Fruit fly (Drosophila melanogaster) whole organism, embryonic: Measurements from ENCODE around the gene CG10621.

ENCODE experiments used
- Abd-B ChIP-seq: fragments of 200-800 bp; sonication (Bioruptor generic); optimal IDR thresholded peaks from 2 replicates; lab custom pipeline; 2018; ENCODE audit warnings: missing biosample characterization, mild to moderate bottlenecking, missing genetic modification characterization, moderate library complexity
- Bteb2 ChIP-seq: fragments of 200-800 bp; sonication (Bioruptor generic); optimal IDR thresholded peaks from 2 replicates; lab custom pipeline; 2016; ENCODE audit warnings: missing biosample characterization, missing genetic modification characterization
- CG10543 ChIP-seq: fragments of 200-800 bp; sonication (Bioruptor generic); optimal IDR thresholded peaks from 3 replicates; lab custom pipeline; 2017; ENCODE audit warnings: missing biosample characterization, mild to moderate bottlenecking, missing genetic modification characterization, moderate library complexity
- CG11085 ChIP-seq: fragments of 200-800 bp; sonication (Bioruptor generic); IDR thresholded peaks from 2 replicates; pipeline ENCODE4 v1.3.6; 2022; ENCODE audit warnings: missing biosample characterization, missing genetic modification characterization
- CG11398 ChIP-seq: fragments of 200-800 bp; sonication (Bioruptor generic); optimal IDR thresholded peaks from 2 replicates; lab custom pipeline; 2016; ENCODE audit warnings: missing biosample characterization, missing genetic modification characterization
- CG11696 ChIP-seq: fragments of 200-800 bp; sonication (Bioruptor generic); IDR thresholded peaks from 2 replicates; pipeline ENCODE4 v1.3.6; 2022; ENCODE audit warnings: missing biosample characterization, missing genetic modification characterization
- CG13624 ChIP-seq: fragments of 200-800 bp; sonication (Bioruptor generic); optimal IDR thresholded peaks from 2 replicates; lab custom pipeline; 2016; ENCODE audit warnings: missing biosample characterization, missing genetic modification characterization
- CG13894 ChIP-seq: fragments of 200-800 bp; sonication (Bioruptor generic); optimal IDR thresholded peaks from 3 replicates; lab custom pipeline; 2018; ENCODE audit warnings: missing biosample characterization, mild to moderate bottlenecking, missing genetic modification characterization, moderate library complexity
- CG14860 ChIP-seq: fragments of 200-800 bp; sonication (Bioruptor generic); IDR thresholded peaks from 3 replicates; pipeline ENCODE4 v1.3.6; 2022; ENCODE audit warnings: missing biosample characterization, missing genetic modification characterization; ENCODE audit not compliant: partially characterized antibody
- CG15696 ChIP-seq: fragments of 200-800 bp; sonication (Bioruptor generic); optimal IDR thresholded peaks from 2 replicates; lab custom pipeline; 2019; ENCODE audit warnings: missing biosample characterization, mild to moderate bottlenecking, missing genetic modification characterization, moderate library complexity
- CG17186 ChIP-seq: fragments of 200-800 bp; sonication (Bioruptor generic); optimal IDR thresholded peaks from 3 replicates; lab custom pipeline; 2017; ENCODE audit warnings: missing biosample characterization, missing genetic modification reagents, missing genetic modification characterization
- CG1792 ChIP-seq: fragments of 200-800 bp; sonication (Bioruptor generic); optimal IDR thresholded peaks from 2 replicates; lab custom pipeline; 2016; ENCODE audit warnings: missing biosample characterization, missing genetic modification characterization
- CG30020 ChIP-seq: fragments of 200-800 bp; optimal IDR thresholded peaks from 2 replicates; lab custom pipeline; 2019; ENCODE audit warnings: missing biosample characterization, mild to moderate bottlenecking, missing genetic modification characterization, moderate library complexity
- CG31224 ChIP-seq: fragments of 200-800 bp; sonication (Bioruptor generic); IDR thresholded peaks from 2 replicates; pipeline ENCODE4 v1.3.6; 2022; ENCODE audit warnings: missing biosample characterization, missing genetic modification characterization
- CG34376 ChIP-seq: fragments of 200-800 bp; sonication (Bioruptor generic); optimal IDR thresholded peaks from 2 replicates; lab custom pipeline; 2018; ENCODE audit warnings: missing biosample characterization, mild to moderate bottlenecking, missing genetic modification characterization
- CG6791 ChIP-seq: fragments of 200-800 bp; sonication (Bioruptor generic); IDR thresholded peaks from 3 replicates; pipeline ENCODE4 v1.3.6; 2022; ENCODE audit warnings: missing biosample characterization, missing genetic modification characterization; ENCODE audit not compliant: partially characterized antibody
- CG7556 ChIP-seq: fragments of 200-800 bp; sonication (Bioruptor generic); optimal IDR thresholded peaks from 2 replicates; lab custom pipeline; 2017; ENCODE audit warnings: missing biosample characterization, mild to moderate bottlenecking, missing genetic modification characterization
- CG7745 ChIP-seq: fragments of 200-800 bp; sonication (Bioruptor generic); optimal IDR thresholded peaks from 2 replicates; lab custom pipeline; 2018; ENCODE audit warnings: missing biosample characterization, mild to moderate bottlenecking, missing genetic modification characterization, moderate library complexity
- CG9727 ChIP-seq: fragments of 200-800 bp; sonication (Bioruptor generic); optimal IDR thresholded peaks from 3 replicates; lab custom pipeline; 2017; ENCODE audit warnings: missing biosample characterization, mild to moderate bottlenecking, missing genetic modification characterization
- CG9817 ChIP-seq: fragments of 200-800 bp; sonication (Bioruptor generic); optimal IDR thresholded peaks from 2 replicates; lab custom pipeline; 2018; ENCODE audit warnings: missing biosample characterization, mild to moderate bottlenecking, missing genetic modification characterization, moderate library complexity
- CG9876 ChIP-seq: fragments of 200-800 bp; sonication (Bioruptor generic); optimal IDR thresholded peaks from 2 replicates; lab custom pipeline; 2016; ENCODE audit warnings: missing biosample characterization, missing genetic modification characterization
- Dip2 ChIP-seq: fragments of 200-800 bp; sonication (Bioruptor generic); IDR thresholded peaks from 2 replicates; pipeline ENCODE4 v1.3.6; 2022; ENCODE audit warnings: missing biosample characterization, missing genetic modification characterization
- Dref ChIP-seq: fragments of 200-800 bp; sonication (Bioruptor generic); IDR thresholded peaks from 2 replicates; pipeline ENCODE4 v1.3.6; 2022; ENCODE audit warnings: missing biosample characterization, missing genetic modification characterization
- Drgx ChIP-seq: fragments of 200-800 bp; sonication (Bioruptor generic); IDR thresholded peaks from 2 replicates; pipeline ENCODE4 v1.3.6; 2022; ENCODE audit warnings: missing biosample characterization, missing genetic modification characterization
- Fer3 ChIP-seq: fragments of 200-800 bp; sonication (Bioruptor generic); optimal IDR thresholded peaks from 2 replicates; lab custom pipeline; 2018; ENCODE audit warnings: missing biosample characterization, mild to moderate bottlenecking, missing genetic modification characterization, moderate library complexity
- HLH3B ChIP-seq: fragments of 200-800 bp; sonication (Bioruptor generic); IDR thresholded peaks from 2 replicates; pipeline ENCODE4 v1.3.6; 2022; ENCODE audit warnings: missing biosample characterization, missing genetic modification characterization
- NC2β ChIP-seq: fragments of 200-800 bp; sonication (Bioruptor generic); optimal IDR thresholded peaks from 2 replicates; lab custom pipeline; 2016; ENCODE audit warnings: missing biosample characterization, missing genetic modification characterization
- NfI ChIP-seq: fragments of 200-800 bp; sonication (Bioruptor generic); optimal IDR thresholded peaks from 3 replicates; lab custom pipeline; 2018; ENCODE audit warnings: missing biosample characterization, mild to moderate bottlenecking, missing genetic modification characterization, moderate library complexity
- Oli ChIP-seq: fragments of 200-800 bp; sonication (Bioruptor generic); optimal IDR thresholded peaks from 2 replicates; lab custom pipeline; 2018; ENCODE audit warnings: missing biosample characterization, mild to moderate bottlenecking, missing genetic modification characterization, moderate library complexity
- Opbp ChIP-seq: fragments of 200-800 bp; sonication (Bioruptor generic); IDR thresholded peaks from 3 replicates; pipeline ENCODE4 v1.3.6; 2022; ENCODE audit warnings: missing biosample characterization, missing genetic modification characterization; ENCODE audit not compliant: partially characterized antibody
- PHDP ChIP-seq: fragments of 200-800 bp; sonication (Bioruptor generic); optimal IDR thresholded peaks from 3 replicates; lab custom pipeline; 2018; ENCODE audit warnings: missing biosample characterization, mild to moderate bottlenecking, missing genetic modification characterization, moderate library complexity
- Rfx ChIP-seq: fragments of 200-800 bp; sonication (Bioruptor generic); IDR thresholded peaks from 2 replicates; pipeline ENCODE4 v1.3.6; 2022; ENCODE audit warnings: missing biosample characterization, missing genetic modification characterization
- Sox102F ChIP-seq: fragments of 200-800 bp; sonication (Bioruptor generic); optimal IDR thresholded peaks from 2 replicates; lab custom pipeline; 2018; ENCODE audit warnings: missing biosample characterization, mild to moderate bottlenecking, missing genetic modification characterization, moderate library complexity
- bigmax ChIP-seq: fragments of 200-800 bp; sonication (Bioruptor generic); optimal IDR thresholded peaks from 2 replicates; lab custom pipeline; 2018; ENCODE audit warnings: missing biosample characterization, mild to moderate bottlenecking, missing genetic modification characterization
- fd64A ChIP-seq: fragments of 200-800 bp; sonication (Bioruptor generic); optimal IDR thresholded peaks from 3 replicates; lab custom pipeline; 2018; ENCODE audit warnings: missing biosample characterization, mild to moderate bottlenecking, missing genetic modification characterization
- ftz-f1 ChIP-seq: fragments of 200-800 bp; sonication (Bioruptor generic); optimal IDR thresholded peaks from 2 replicates; lab custom pipeline; 2016; ENCODE audit warnings: missing biosample characterization, missing genetic modification characterization
- gsb ChIP-seq: fragments of 200-800 bp; sonication (Bioruptor generic); IDR thresholded peaks from 2 replicates; pipeline ENCODE4 v1.3.6; 2022; ENCODE audit warnings: missing biosample characterization, missing genetic modification characterization
- jumu ChIP-seq: fragments of 200-800 bp; sonication (Bioruptor generic); optimal IDR thresholded peaks from 3 replicates; lab custom pipeline; 2016; ENCODE audit warnings: missing biosample characterization, missing genetic modification characterization
- mam ChIP-seq: fragments of 200-800 bp; sonication (Bioruptor generic); optimal IDR thresholded peaks from 3 replicates; lab custom pipeline; 2016; ENCODE audit warnings: missing biosample characterization, missing genetic modification characterization
- nmo ChIP-seq: fragments of 200-800 bp; sonication (Bioruptor generic); optimal IDR thresholded peaks from 2 replicates; lab custom pipeline; 2018; ENCODE audit warnings: missing biosample characterization, mild to moderate bottlenecking, missing genetic modification characterization, moderate library complexity
- odd ChIP-seq: fragments of 200-800 bp; sonication (Bioruptor generic); optimal IDR thresholded peaks from 2 replicates; lab custom pipeline; 2017; ENCODE audit warnings: missing biosample characterization, mild to moderate bottlenecking, missing genetic modification characterization
- pho ChIP-seq: fragments of 200-800 bp; sonication (Bioruptor generic); optimal IDR thresholded peaks from 2 replicates; lab custom pipeline; 2016; ENCODE audit warnings: missing biosample characterization, missing genetic modification characterization
- pnt ChIP-seq: fragments of 200-800 bp; sonication (Bioruptor generic); optimal IDR thresholded peaks from 3 replicates; lab custom pipeline; 2016; ENCODE audit warnings: missing biosample characterization, missing genetic modification characterization
- schlank ChIP-seq: fragments of 200-800 bp; sonication (Bioruptor generic); optimal IDR thresholded peaks from 2 replicates; lab custom pipeline; 2018; ENCODE audit warnings: missing biosample characterization, mild to moderate bottlenecking, missing genetic modification characterization
- sna ChIP-seq: fragments of 200-800 bp; sonication (Bioruptor generic); IDR thresholded peaks from 2 replicates; pipeline ENCODE4 v1.3.6; 2022; ENCODE audit warnings: missing biosample characterization, missing genetic modification characterization; ENCODE audit not compliant: partially characterized antibody
- usp ChIP-seq: fragments of >200 bp; optimal IDR thresholded peaks from 2 replicates; lab custom pipeline; 2017; ENCODE audit warnings: missing biosample characterization, missing genetic modification characterization
- wdn ChIP-seq: fragments of 200-800 bp; sonication (Bioruptor generic); IDR thresholded peaks from 2 replicates; pipeline ENCODE4 v1.3.6; 2022; ENCODE audit warnings: missing biosample characterization, missing genetic modification characterization
- z ChIP-seq: fragments of 200-800 bp; sonication (Bioruptor generic); IDR thresholded peaks from 3 replicates; pipeline ENCODE4 v1.3.6; 2022; ENCODE audit warnings: missing biosample characterization, missing genetic modification characterization
- zf30C ChIP-seq: fragments of 200-800 bp; sonication (Bioruptor generic); optimal IDR thresholded peaks from 3 replicates; lab custom pipeline; 2018; ENCODE audit warnings: missing biosample characterization, mild to moderate bottlenecking, missing genetic modification characterization

CG10621 gene

dm6 chr2L:18987078-18987895, 33.1 kb upstream of the CG10621 start, which contains the start of the genes Swip-1 and EMC5 (continued):
- TF ChIP-seq nmo (GFP tag; lab: Kevin White, UChicago), result peak; percentile 86
- no peak for TF ChIP-seq Dref (GFP tag; lab: Robert Waterston, UW)
- TF ChIP-seq CG30020 (tag; lab: Kevin White, UChicago), result peak; percentile 65
- peak; percentile 2 for TF ChIP-seq NfI (GFP tag; lab: Kevin White, UChicago)
- peak; percentile 62 for TF ChIP-seq PHDP
- peak; percentile 60 for TF ChIP-seq CG15696 (tag; lab: Kevin White, UChicago)
- TF ChIP-seq NC2β (GFP tag; lab: Kevin White, UChicago), result no peak
- TF ChIP-seq Sox102F, result peak; percentile 68
- peak; percentile 41; the same call in 2 of the 3 replicates for TF ChIP-seq Opbp
- TF ChIP-seq CG10543 (GFP tag; lab: Kevin White, UChicago), result peak; percentile 66
- no peak for TF ChIP-seq CG1792 (GFP tag; lab: Kevin White, UChicago)
- TF ChIP-seq jumu (GFP tag; lab: Kevin White, UChicago), result no peak
- no peak for TF ChIP-seq CG7745 (tag; lab: Kevin White, UChicago)
- TF ChIP-seq usp (GFP tag; lab: Kevin White, UChicago), result no peak
- TF ChIP-seq CG9817 (tag; lab: Kevin White, UChicago), result peak; percentile 60
- TF ChIP-seq z, result no peak
- TF ChIP-seq mam (GFP tag; lab: Kevin White, UChicago), result peak; percentile 35
- TF ChIP-seq CG9727 (GFP tag; lab: Kevin White, UChicago), result peak; percentile 70
- TF ChIP-seq CG17186 (GFP tag; lab: Kevin White, UChicago), result peak; percentile 28
- TF ChIP-seq HLH3B (GFP tag; lab: Robert Waterston, UW), result peak; percentile 52; the same call in 1 of the 2 replicates
- no peak for TF ChIP-seq gsb (GFP tag; lab: Robert Waterston, UW)
- TF ChIP-seq CG13624, result peak; percentile 11
- TF ChIP-seq pnt (GFP tag; lab: Kevin White, UChicago), result no peak
- peak; percentile 15 for TF ChIP-seq CG34376 (GFP tag; lab: Kevin White, UChicago)
- TF ChIP-seq sna (GFP tag; lab: Robert Waterston, UW), result 0 out of 2 replicates have a peak, but pooled peaks have one; percentile 53
- no peak for TF ChIP-seq zf30C (GFP tag; lab: Kevin White, UChicago)
- TF ChIP-seq Oli, result peak; percentile 24
- TF ChIP-seq Abd-B (GFP tag; lab: Kevin White, UChicago), result peak; percentile 84
- TF ChIP-seq ftz-f1, result no peak
- no peak; the same call in 1 of the 2 replicates for TF ChIP-seq CG11696 (GFP tag; lab: Robert Waterston, UW)
- peak; percentile 21; the same call in 1 of the 3 replicates for TF ChIP-seq CG14860 (GFP tag; lab: Robert Waterston, UW)
- no peak for TF ChIP-seq bigmax (GFP tag; lab: Kevin White, UChicago)
- peak; percentile 29 for TF ChIP-seq CG13894
- peak; percentile 78 for TF ChIP-seq Rfx (GFP tag; lab: Robert Waterston, UW)
- TF ChIP-seq Dip2, result no peak
- TF ChIP-seq CG11085 (GFP tag; lab: Robert Waterston, UW), result peak; percentile 54; the same call in 1 of the 2 replicates
- no peak for TF ChIP-seq fd64A (GFP tag; lab: Kevin White, UChicago)
- TF ChIP-seq odd (GFP tag; lab: Kevin White, UChicago), result no peak
- 0 out of 2 replicates have a peak, but pooled peaks have one; percentile 11 for TF ChIP-seq CG31224 (GFP tag; lab: Robert Waterston, UW)
- TF ChIP-seq pho, result no peak
- peak; percentile 44 for TF ChIP-seq Fer3 (tag; lab: Kevin White, UChicago)
- TF ChIP-seq wdn, result no peak
- TF ChIP-seq CG9876 (GFP tag; lab: Kevin White, UChicago), result no peak
- TF ChIP-seq Drgx, result no peak
- peak; percentile 62 for TF ChIP-seq CG7556 (GFP tag; lab: Kevin White, UChicago)
- TF ChIP-seq schlank (tag; lab: Kevin White, UChicago), result no peak
- peak; percentile 58; the same call in 2 of the 3 replicates for TF ChIP-seq CG6791 (GFP tag; lab: Robert Waterston, UW)
- TF ChIP-seq Bteb2 (GFP tag; lab: Kevin White, UChicago), result no peak
- no peak for TF ChIP-seq CG11398 (GFP tag; lab: Kevin White, UChicago)
